Worm (Caenorhabditis elegans): ENCODE data around the gene selt-1.1.

DNA sequence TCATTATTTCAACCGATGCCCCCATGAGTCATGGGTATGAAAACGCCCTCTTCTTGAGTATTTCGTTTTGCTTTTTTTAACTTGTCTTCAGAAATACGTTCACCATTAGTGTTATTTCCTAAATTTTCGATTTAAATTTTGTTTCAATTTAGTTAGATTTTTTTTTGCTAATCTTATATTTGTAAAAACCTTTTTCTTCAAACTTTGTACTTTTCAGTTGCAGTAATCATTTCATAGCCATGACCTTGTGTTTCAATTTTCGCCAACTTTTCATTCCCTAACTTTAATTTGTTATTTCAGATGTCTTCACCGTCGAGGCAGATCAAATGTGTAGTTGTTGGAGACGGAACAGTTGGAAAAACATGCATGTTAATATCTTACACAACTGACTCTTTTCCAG is 2.0 kb upstream of the selt-1.1 start, which contains the start of gene mig-2:
- TF ChIP-seq tbx-37 (GFP tag; conservative IDR thresholded peaks at IDR 0.05) = no peak
- no peak for TF ChIP-seq hmg-4 (GFP tag; optimal IDR thresholded peaks at IDR 0.05)
- no peak for TF ChIP-seq ama-1 (optimal IDR thresholded peaks at IDR 0.05)
- no peak for TF ChIP-seq hmbx-1 (tag; optimal IDR thresholded peaks at IDR 0.05)
- TF ChIP-seq ceh-36 (tag; optimal IDR thresholded peaks at IDR 0.05) = no peak
- no peak for TF ChIP-seq sea-1 (GFP tag; conservative IDR thresholded peaks at IDR 0.05)
- no peak for TF ChIP-seq tra-4 (tag; optimal IDR thresholded peaks at IDR 0.05)
- TF ChIP-seq scrt-1 (GFP tag; IDR thresholded peaks at IDR 0.05) = no peak
- no peak for TF ChIP-seq ceh-13 (GFP tag; optimal IDR thresholded peaks at IDR 0.05)
- TF ChIP-seq ets-7 (tag; optimal IDR thresholded peaks at IDR 0.05) = no peak
- no peak for TF ChIP-seq tbx-11 (GFP tag; IDR thresholded peaks at IDR 0.05)
- TF ChIP-seq aly-1 (tag; optimal IDR thresholded peaks at IDR 0.05) = no peak
- no peak for TF ChIP-seq F13C5.2 (tag; optimal IDR thresholded peaks at IDR 0.05)
